Fruit fly (Drosophila melanogaster): ENCODE measurements around the gene CG31915.
A peak's percentile ranks its signal among the peaks of the same experiment; 100 is the strongest.

CG31915 gene

DNA sequence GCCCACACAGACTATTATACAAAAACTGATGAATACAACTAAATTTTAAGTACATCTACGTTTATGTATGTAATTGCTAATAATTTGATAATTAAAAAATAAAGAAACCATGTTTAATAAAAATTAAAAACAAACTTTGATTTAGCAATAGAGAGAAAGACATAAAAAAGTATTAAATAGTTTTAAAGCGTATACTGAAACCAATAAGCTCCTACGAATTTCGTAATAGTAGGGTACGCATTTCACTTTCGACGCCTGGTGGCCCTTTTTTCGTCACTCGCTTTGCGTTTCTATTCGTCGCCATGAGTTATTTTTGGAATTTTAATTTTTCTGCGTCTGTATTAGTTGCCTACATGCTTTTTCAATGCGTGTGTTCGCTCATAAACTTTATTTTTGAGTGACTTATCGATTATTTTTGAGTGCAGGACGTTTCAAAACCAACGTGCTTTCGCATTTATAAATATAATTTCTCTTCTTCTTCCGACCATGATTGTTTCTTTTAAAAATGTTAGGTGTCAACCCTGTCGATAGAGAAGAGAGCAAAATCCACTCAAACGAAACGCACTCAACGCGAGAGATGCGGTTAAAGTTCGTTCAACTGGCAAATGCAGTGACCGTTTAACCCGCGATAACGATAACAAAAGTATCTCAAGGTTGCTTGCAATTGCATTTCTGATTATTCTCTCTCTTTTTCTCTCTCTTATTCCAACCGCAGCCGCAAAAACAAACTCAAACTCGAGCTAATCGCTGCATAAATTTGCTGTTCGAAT is 18.8 kb downstream of the CG31915 start, which contains the start of gene Oscillin (continued):
- TF ChIP-seq Xrp1 (GFP tag; IDR thresholded peaks at IDR 0.05) (peak; percentile 94), CHES-1-like (GFP tag; optimal IDR thresholded peaks at IDR 0.05) (no peak), ranshi (GFP tag; IDR thresholded peaks at IDR 0.05) (peak; percentile 83), bcd (GFP tag; optimal IDR thresholded peaks at IDR 0.05) (peak; percentile 80), cg (GFP tag; optimal IDR thresholded peaks at IDR 0.05) (peak; percentile 75), Dbx (GFP tag; IDR thresholded peaks at IDR 0.05) (peak; percentile 79), Mes4 (GFP tag; optimal IDR thresholded peaks at IDR 0.05) (peak; percentile 38), croc (GFP tag; conservative IDR thresholded peaks at IDR 0.05) (peak; percentile 72; the same call in 2 of the 3 replicates), caup (GFP tag; optimal IDR thresholded peaks at IDR 0.05; ENCODE audit: severe bottlenecking) (peak; percentile 78), CG6654 (GFP tag; optimal IDR thresholded peaks at IDR 0.05) (peak; percentile 45), CG15696 (tag; optimal IDR thresholded peaks at IDR 0.05) (peak; percentile 58), trem (tag; optimal IDR thresholded peaks at IDR 0.05) (peak; percentile 69), E2f2 (GFP tag; IDR thresholded peaks at IDR 0.05) (peak; percentile 50; the same call in 1 of the 2 replicates), Dfd (GFP tag; optimal IDR thresholded peaks at IDR 0.05) (no peak), Hr51 (GFP tag; optimal IDR thresholded peaks at IDR 0.05) (peak; percentile 36 to 92), CG3726 (GFP tag; IDR thresholded peaks at IDR 0.05) (no peak), BtbVII (GFP tag; optimal IDR thresholded peaks at IDR 0.05) (peak; percentile 76), prd (optimal IDR thresholded peaks at IDR 0.05) (no peak), prd (GFP tag; IDR thresholded peaks at IDR 0.05) (peak; percentile 79), CG14667 (GFP tag; IDR thresholded peaks at IDR 0.05) (peak; percentile 63), vfl (GFP tag; optimal IDR thresholded peaks at IDR 0.05) (no peak), pita (GFP tag; optimal IDR thresholded peaks at IDR 0.05) (no peak), CG10565 (GFP tag; optimal IDR thresholded peaks at IDR 0.05) (peak; percentile 27), Lhr (GFP tag; optimal IDR thresholded peaks at IDR 0.05) (no peak), BEAF-32 (GFP tag; optimal IDR thresholded peaks at IDR 0.05) (no peak), CG11560 (tag; IDR thresholded peaks at IDR 0.05) (no peak), fd96Cb (tag; optimal IDR thresholded peaks at IDR 0.05) (peak; percentile 80), z (GFP tag; IDR thresholded peaks at IDR 0.05) (peak; percentile 98), Dp (GFP tag; optimal IDR thresholded peaks at IDR 0.05) (no peak), CG32532 (GFP tag; IDR thresholded peaks at IDR 0.05) (peak; percentile 90), lilli (GFP tag; optimal IDR thresholded peaks at IDR 0.05) (peak; percentile 57), kni (GFP tag; optimal IDR thresholded peaks at IDR 0.05) (peak; percentile 52), CG18011 (GFP tag; optimal IDR thresholded peaks at IDR 0.05) (no peak), CG5245 (GFP tag; optimal IDR thresholded peaks at IDR 0.05) (peak; percentile 67), CG14710 (tag; optimal IDR thresholded peaks at IDR 0.05) (peak; percentile 89), CG2199 (GFP tag; IDR thresholded peaks at IDR 0.05) (0 out of 3 replicates have a peak, but pooled peaks have one; percentile 25), E2f1 (GFP tag; IDR thresholded peaks at IDR 0.05) (peak; percentile 79), NK7.1 (GFP tag; optimal IDR thresholded peaks at IDR 0.05) (no peak), CG7556 (GFP tag; optimal IDR thresholded peaks at IDR 0.05) (peak; percentile 86), toy (GFP tag; IDR thresholded peaks at IDR 0.05) (0 out of 2 replicates have a peak, but pooled peaks have one; percentile 38), gsb-n (tag; optimal IDR thresholded peaks at IDR 0.05) (peak; percentile 89), CG10654 (GFP tag; optimal IDR thresholded peaks at IDR 0.05) (peak; percentile 58), C15 (GFP tag; IDR thresholded peaks at IDR 0.05) (0 out of 3 replicates have a peak, but pooled peaks have one; percentile 48), Kr (GFP tag; optimal IDR thresholded peaks at IDR 0.05) (no peak), dan (GFP tag; IDR thresholded peaks at IDR 0.05) (no peak), ap (GFP tag; IDR thresholded peaks at IDR 0.05) (no peak), CG4707 (GFP tag; optimal IDR thresholded peaks at IDR 0.05) (no peak), Mad (GFP tag; optimal IDR thresholded peaks at IDR 0.05) (peak; percentile 30), CG1792 (GFP tag; optimal IDR thresholded peaks at IDR 0.05) (peak; percentile 40), ham (GFP tag; IDR thresholded peaks at IDR 0.05) (no peak)
